Worm (Caenorhabditis elegans): ENCODE data around the gene srx-23.

The srx-23 gene

ce11 chrV:660210-660609, 21.9 kb upstream of the srx-23 start, which contains the start of gene F31F4.17:
F31F4.17 (minus strand) TSS chrV:660310.
- TF ChIP-seq lin-15B (tag; optimal IDR thresholded peaks at IDR 0.05): no peak
- TF ChIP-seq C16A3.4 (tag; optimal IDR thresholded peaks at IDR 0.05): no peak
- TF ChIP-seq nhr-47 (tag; optimal IDR thresholded peaks at IDR 0.05): no peak
- no peak for TF ChIP-seq ztf-11 (tag; optimal IDR thresholded peaks at IDR 0.05)
- no peak for TF ChIP-seq lin-35 (GFP tag; optimal IDR thresholded peaks at IDR 0.05)
- no peak for TF ChIP-seq nhr-28 (tag; optimal IDR thresholded peaks at IDR 0.05)

ce11 chrV:664337-664847, 17.7 kb upstream of the srx-23 start, which contains the start of the genes F31F4.11 and srh-266:
F31F4.11 (minus strand) TSS chrV:664437.
srh-266 (plus strand) TSS chrV:664797.
- TF ChIP-seq rnt-1 (tag; optimal IDR thresholded peaks at IDR 0.05): no peak
- peak; percentile 14 for TF ChIP-seq hlh-4 (tag; optimal IDR thresholded peaks at IDR 0.05)

ce11 chrV:667459-667858, 14.7 kb upstream of the srx-23 start, which contains the start of gene nhr-180:
nhr-180 (minus strand) TSS chrV:667510.
- TF ChIP-seq ama-1 (optimal IDR thresholded peaks at IDR 0.05): no peak
- TF ChIP-seq egl-13 (tag; optimal IDR thresholded peaks at IDR 0.05): no peak
- no peak for TF ChIP-seq aly-2 (tag; optimal IDR thresholded peaks at IDR 0.05)
- peak in 1 of 2 experiments; percentile 52 for TF ChIP-seq lin-35 (GFP tag; optimal IDR thresholded peaks at IDR 0.05)
- TF ChIP-seq snu-23 (GFP tag; optimal IDR thresholded peaks at IDR 0.05): peak; percentile 27
- TF ChIP-seq pag-3 (tag; optimal IDR thresholded peaks at IDR 0.05; ENCODE audit: borderline replicate concordance, insufficient read depth): no peak
- no peak for TF ChIP-seq fos-1 (tag; optimal IDR thresholded peaks at IDR 0.05)
- no peak for TF ChIP-seq nhr-85 (tag)
- peak; percentile 17 for TF ChIP-seq xbp-1 (tag; optimal IDR thresholded peaks at IDR 0.05)
- TF ChIP-seq elt-2 (tag; optimal IDR thresholded peaks at IDR 0.05): peak; percentile 8
- TF ChIP-seq nhr-19 (GFP tag; conservative IDR thresholded peaks at IDR 0.05): 0 out of 2 replicates have a peak, but pooled peaks have one; percentile 7
- no peak for TF ChIP-seq nhr-77 (tag; optimal IDR thresholded peaks at IDR 0.05)
- no peak for TF ChIP-seq tbx-2 (tag; optimal IDR thresholded peaks at IDR 0.05)
- TF ChIP-seq mab-9 (GFP tag; IDR thresholded peaks at IDR 0.05): no peak
- no peak for TF ChIP-seq nhr-90 (tag; optimal IDR thresholded peaks at IDR 0.05; ENCODE audit: poor library complexity)
- peak in 1 of 2 experiments; percentile 61 for TF ChIP-seq mdl-1 (tag; optimal IDR thresholded peaks at IDR 0.05)
- TF ChIP-seq snpc-4 (tag; optimal IDR thresholded peaks at IDR 0.05): no peak
- peak in 1 of 6 experiments; percentile 8 for TF ChIP-seq elt-3 (tag; optimal IDR thresholded peaks at IDR 0.05)
- no peak for TF ChIP-seq nhr-237 (tag; optimal IDR thresholded peaks at IDR 0.05)
- peak; percentile 0 for TF ChIP-seq skn-1 (tag; optimal IDR thresholded peaks at IDR 0.05)
- no peak for TF ChIP-seq ceh-88 (GFP tag; IDR thresholded peaks at IDR 0.05)
- peak; percentile 29 for TF ChIP-seq blmp-1 (tag; optimal IDR thresholded peaks at IDR 0.05)
- TF ChIP-seq nhr-20 (tag; optimal IDR thresholded peaks at IDR 0.05): peak; percentile 14

- TF ChIP-seq sup-37 (GFP tag; optimal IDR thresholded peaks at IDR 0.05): no peak
- peak; percentile 6 for TF ChIP-seq nhr-85 (tag)
Observed at ce11 chrV:671342-671741, 10.8 kb upstream of the srx-23 start, which contains the start of gene sru-24. sru-24 (minus strand) TSS chrV:671442.

ce11 chrV:674213-674612, 7.9 kb upstream of the srx-23 start, which contains the start of gene sru-25:
sru-25 (minus strand) TSS chrV:674313.
- TF ChIP-seq mef-2 (tag; optimal IDR thresholded peaks at IDR 0.05): no peak
- no peak for TF ChIP-seq unc-30 (tag; optimal IDR thresholded peaks at IDR 0.05)
- no peak for TF ChIP-seq nhr-11 (tag; optimal IDR thresholded peaks at IDR 0.05)
- TF ChIP-seq pax-3 (tag; optimal IDR thresholded peaks at IDR 0.05): no peak
- no peak for TF ChIP-seq snpc-4 (tag; optimal IDR thresholded peaks at IDR 0.05)
- no peak for TF ChIP-seq blmp-1 (tag; optimal IDR thresholded peaks at IDR 0.05)
- no peak for TF ChIP-seq nhr-90 (tag; optimal IDR thresholded peaks at IDR 0.05; ENCODE audit: poor library complexity)
- TF ChIP-seq lir-3 (tag; optimal IDR thresholded peaks at IDR 0.05; ENCODE audit: poor library complexity): no peak
- no peak for TF ChIP-seq jun-1 (tag; optimal IDR thresholded peaks at IDR 0.05)
